Worm (Caenorhabditis elegans): ENCODE data around the gene irg-2.

DNA sequence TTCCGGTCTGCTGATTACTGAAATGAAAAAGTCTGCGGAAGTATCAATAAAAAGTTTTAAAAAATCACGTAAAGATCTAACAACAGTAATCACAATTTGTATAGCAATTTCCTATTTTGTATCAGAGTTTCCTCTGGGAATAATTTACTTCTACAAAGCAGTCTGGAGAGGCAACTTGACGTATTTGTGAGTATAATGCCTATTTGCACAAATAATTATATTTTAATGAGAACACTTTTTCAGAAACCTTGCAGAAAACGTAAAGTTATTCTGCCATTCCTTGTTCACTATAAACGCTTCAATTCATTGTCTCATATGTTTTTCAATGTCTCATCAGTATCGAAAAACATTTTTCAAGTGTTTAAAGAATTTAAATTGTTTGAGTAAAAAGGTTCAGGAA, 23.4 kb upstream of the irg-2 start:
- TF ChIP-seq him-1 (tag; optimal IDR thresholded peaks at IDR 0.05): no peak
- no peak for TF ChIP-seq W03F9.2 (tag; optimal IDR thresholded peaks at IDR 0.05)

Measured in whole organism, L4/young adult.